Fruit fly (Drosophila melanogaster): ENCODE measurements around the gene baz.

baz gene

dm6 chrX:17129733-17130466, 29.9 kb upstream of the baz start (continued):
- TF ChIP-seq bsh (GFP tag; optimal IDR thresholded peaks at IDR 0.05) = peak in 1 of 2 experiments; percentile 86
- TF ChIP-seq CG10366 (GFP tag; IDR thresholded peaks at IDR 0.05) = peak; percentile 74
- TF ChIP-seq shn (GFP tag; optimal IDR thresholded peaks at IDR 0.05) = no peak
- TF ChIP-seq croc (GFP tag; conservative IDR thresholded peaks at IDR 0.05) = peak; percentile 45
- peak; percentile 82 for TF ChIP-seq CG13424 (tag; optimal IDR thresholded peaks at IDR 0.05)
- peak; percentile 84 for TF ChIP-seq CG14441 (GFP tag; IDR thresholded peaks at IDR 0.05)
- no peak for TF ChIP-seq Trl (optimal IDR thresholded peaks at IDR 0.05)
- TF ChIP-seq Trl (GFP tag; optimal IDR thresholded peaks at IDR 0.05) = peak; percentile 21
- TF ChIP-seq CG10654 (GFP tag; optimal IDR thresholded peaks at IDR 0.05) = peak; percentile 66
- no peak for TF ChIP-seq tna (GFP tag; IDR thresholded peaks at IDR 0.05; ENCODE audit: partially characterized antibody)
- TF ChIP-seq CG6765 (GFP tag; optimal IDR thresholded peaks at IDR 0.05) = peak; percentile 79
- TF ChIP-seq pb (GFP tag; optimal IDR thresholded peaks at IDR 0.05) = no peak
- peak; percentile 49; the same call in 1 of the 3 replicates for TF ChIP-seq CG7357 (GFP tag; IDR thresholded peaks at IDR 0.05)
- TF ChIP-seq ind (GFP tag; optimal IDR thresholded peaks at IDR 0.05) = peak; percentile 69
- peak; percentile 76 for TF ChIP-seq ttk (GFP tag; IDR thresholded peaks at IDR 0.05)
- no peak for TF ChIP-seq pros (GFP tag; optimal IDR thresholded peaks at IDR 0.05)
- peak; percentile 82 for TF ChIP-seq phol (tag; optimal IDR thresholded peaks at IDR 0.05)
- TF ChIP-seq disco-r (GFP tag; optimal IDR thresholded peaks at IDR 0.05) = peak; percentile 37
- TF ChIP-seq CG7271 (tag; optimal IDR thresholded peaks at IDR 0.05) = peak; percentile 47
- peak; percentile 87 for TF ChIP-seq PHDP (tag; optimal IDR thresholded peaks at IDR 0.05)
- TF ChIP-seq CG3838 (GFP tag; optimal IDR thresholded peaks at IDR 0.05) = no peak
- TF ChIP-seq CG7928 (GFP tag; optimal IDR thresholded peaks at IDR 0.05) = peak; percentile 22
- TF ChIP-seq Rfx (GFP tag; IDR thresholded peaks at IDR 0.05) = peak; percentile 83
- peak; percentile 64 for TF ChIP-seq danr (GFP tag; IDR thresholded peaks at IDR 0.05)
- TF ChIP-seq Lhr (GFP tag; optimal IDR thresholded peaks at IDR 0.05) = no peak
- peak; percentile 90 for TF ChIP-seq row (GFP tag; IDR thresholded peaks at IDR 0.05)
- peak; percentile 19 for TF ChIP-seq cg (GFP tag; optimal IDR thresholded peaks at IDR 0.05)
- TF ChIP-seq CG10979 (tag; optimal IDR thresholded peaks at IDR 0.05) = peak; percentile 81
- no peak for TF ChIP-seq Lpt (GFP tag; optimal IDR thresholded peaks at IDR 0.05)
- peak; percentile 80; the same call in 1 of the 2 replicates for TF ChIP-seq CG5953 (GFP tag; IDR thresholded peaks at IDR 0.05)
- TF ChIP-seq hb (GFP tag; IDR thresholded peaks at IDR 0.05; ENCODE audit: partially characterized antibody) = no peak
- TF ChIP-seq CG15514 (GFP tag; optimal IDR thresholded peaks at IDR 0.05) = peak; percentile 63
- TF ChIP-seq yki (optimal IDR thresholded peaks at IDR 0.05) = no peak
- TF ChIP-seq CG4730 (GFP tag; IDR thresholded peaks at IDR 0.05) = peak; percentile 60
- no peak for TF ChIP-seq btn (GFP tag; optimal IDR thresholded peaks at IDR 0.05)
- TF ChIP-seq kni (GFP tag; optimal IDR thresholded peaks at IDR 0.05) = no peak
- TF ChIP-seq CG2678 (tag; optimal IDR thresholded peaks at IDR 0.05) = peak; percentile 91
- 0 out of 4 replicates have a peak, but pooled peaks have one; percentile 57 for TF ChIP-seq chinmo (GFP tag; IDR thresholded peaks at IDR 0.05; ENCODE audit: partially characterized antibody)
- TF ChIP-seq fu2 (GFP tag; optimal IDR thresholded peaks at IDR 0.05) = no peak
- no peak for TF ChIP-seq CG16779 (GFP tag; IDR thresholded peaks at IDR 0.05)
- no peak for TF ChIP-seq h (optimal IDR thresholded peaks at IDR 0.05)
- TF ChIP-seq B-H1 (GFP tag; IDR thresholded peaks at IDR 0.05) = peak; percentile 46; the same call in 2 of the 3 replicates
- TF ChIP-seq usp (GFP tag; optimal IDR thresholded peaks at IDR 0.05) = no peak
- TF ChIP-seq Sin3A (optimal IDR thresholded peaks at IDR 0.05) = no peak
- TF ChIP-seq Scr (GFP tag; IDR thresholded peaks at IDR 0.05; ENCODE audit: partially characterized antibody) = no peak
- no peak for TF ChIP-seq nerfin-2 (GFP tag; IDR thresholded peaks at IDR 0.05; ENCODE audit: partially characterized antibody)
- TF ChIP-seq CG30020 (tag; optimal IDR thresholded peaks at IDR 0.05) = peak; percentile 33
- TF ChIP-seq CG31224 (GFP tag; IDR thresholded peaks at IDR 0.05) = peak; percentile 66
- TF ChIP-seq Lim3 (GFP tag; IDR thresholded peaks at IDR 0.05) = no peak; the same call in 1 of the 2 replicates
- TF ChIP-seq Doc2 (GFP tag; IDR thresholded peaks at IDR 0.05) = no peak
- TF ChIP-seq vfl (GFP tag; optimal IDR thresholded peaks at IDR 0.05) = peak; percentile 58

Data from whole organism, embryonic.